Worm (Caenorhabditis elegans) whole organism, L2 larva: ENCODE results near the gene R07B1.9.

Source experiments
- C34F6.9 ChIP-seq: fragments of 150-350 bp; optimal IDR thresholded peaks from 2 replicates; lab custom pipeline; 2014; ENCODE audit warnings: missing biosample characterization, missing genetic modification characterization
- alr-1 ChIP-seq: fragments of 150-350 bp; optimal IDR thresholded peaks from 2 replicates; lab custom pipeline; 2014; ENCODE audit warnings: missing biosample characterization, missing genetic modification characterization
- aly-2 ChIP-seq: fragments of 150-350 bp; optimal IDR thresholded peaks from 2 replicates; lab custom pipeline; 2014; ENCODE audit warnings: missing biosample characterization, missing genetic modification characterization
- ama-1 ChIP-seq: fragments of 150-350 bp; optimal IDR thresholded peaks from 2 replicates; lab custom pipeline; 2018; ENCODE audit warnings: inconsistent platforms
- egl-27 ChIP-seq: sonication (generic microtip); optimal IDR thresholded peaks from 3 replicates; lab custom pipeline; 2017; ENCODE audit warnings: missing biosample characterization, missing genetic modification reagents, missing genetic modification characterization
- elt-1 ChIP-seq: fragments of 150-350 bp; optimal IDR thresholded peaks from 2 replicates; lab custom pipeline; 2014; ENCODE audit warnings: missing biosample characterization, missing genetic modification characterization
- fos-1 ChIP-seq: fragments of 150-350 bp; optimal IDR thresholded peaks from 2 replicates; lab custom pipeline; 2014; ENCODE audit warnings: missing biosample characterization, missing genetic modification characterization
- lin-11 ChIP-seq: fragments of 150-350 bp; sonication (generic microtip); optimal IDR thresholded peaks from 2 replicates; lab custom pipeline; 2014; ENCODE audit warnings: missing biosample characterization, missing genetic modification characterization, inconsistent platforms, mixed read lengths
- lin-13 ChIP-seq: fragments of 150-350 bp; optimal IDR thresholded peaks from 2 replicates; lab custom pipeline; 2014; ENCODE audit warnings: missing biosample characterization, missing genetic modification reagents, missing genetic modification characterization
- lin-39 ChIP-seq: fragments of 150-350 bp; optimal IDR thresholded peaks from 2 replicates; lab custom pipeline; 2014; ENCODE audit warnings: missing biosample characterization, missing genetic modification reagents, missing genetic modification characterization
- lsy-2 ChIP-seq, 2 experiments: fragments of 150-350 bp in 1 of 2; sonication (generic microtip) in 1 of 2; optimal IDR thresholded peaks; 2 replicates each; lab custom pipeline; 2014 to 2017; ENCODE audit warnings: missing biosample characterization in 2 of 2, missing genetic modification characterization in 2 of 2
- mab-5 ChIP-seq: fragments of 150-350 bp; optimal IDR thresholded peaks from 2 replicates; lab custom pipeline; 2014; ENCODE audit warnings: missing biosample characterization, missing genetic modification characterization
- mbf-1 ChIP-seq: sonication (generic microtip); optimal IDR thresholded peaks from 2 replicates; lab custom pipeline; 2017; ENCODE audit warnings: missing biosample characterization, missing genetic modification characterization
- nhr-10 ChIP-seq: sonication (generic microtip); optimal IDR thresholded peaks from 2 replicates; lab custom pipeline; 2017; ENCODE audit warnings: missing biosample characterization, missing genetic modification characterization
- nhr-11 ChIP-seq: fragments of 150-350 bp; optimal IDR thresholded peaks from 2 replicates; lab custom pipeline; 2014; ENCODE audit warnings: missing biosample characterization, missing genetic modification characterization
- nhr-12 ChIP-seq: fragments of 150-350 bp; optimal IDR thresholded peaks from 2 replicates; lab custom pipeline; 2014; ENCODE audit warnings: missing biosample characterization, missing genetic modification characterization
- nhr-129 ChIP-seq: fragments of 150-350 bp; optimal IDR thresholded peaks from 2 replicates; lab custom pipeline; 2014; ENCODE audit warnings: missing biosample characterization, missing genetic modification characterization
- nhr-21 ChIP-seq: fragments of 150-350 bp; optimal IDR thresholded peaks from 2 replicates; lab custom pipeline; 2014; ENCODE audit warnings: missing biosample characterization, missing genetic modification characterization
- nhr-23 ChIP-seq: fragments of 150-350 bp; optimal IDR thresholded peaks from 2 replicates; lab custom pipeline; 2014; ENCODE audit warnings: missing biosample characterization, missing genetic modification reagents, missing genetic modification characterization
- nhr-6 ChIP-seq: fragments of 150-350 bp; optimal IDR thresholded peaks from 2 replicates; lab custom pipeline; 2014; ENCODE audit warnings: missing biosample characterization, missing genetic modification characterization
- nhr-77 ChIP-seq: fragments of 150-350 bp; optimal IDR thresholded peaks from 2 replicates; lab custom pipeline; 2014; ENCODE audit warnings: missing biosample characterization, missing genetic modification characterization
- peb-1 ChIP-seq: fragments of 150-350 bp; optimal IDR thresholded peaks from 2 replicates; lab custom pipeline; 2014; ENCODE audit warnings: missing biosample characterization, missing genetic modification characterization
- sem-4 ChIP-seq: fragments of 150-350 bp; optimal IDR thresholded peaks from 2 replicates; lab custom pipeline; 2014; ENCODE audit warnings: missing biosample characterization, missing genetic modification reagents, missing genetic modification characterization
- skn-1 ChIP-seq: sonication (generic microtip); optimal IDR thresholded peaks from 2 replicates; lab custom pipeline; 2017; ENCODE audit warnings: missing biosample characterization, missing genetic modification characterization
- sma-9 ChIP-seq, 2 experiments: fragments of 150-350 bp in 1 of 2; sonication (generic microtip) in 1 of 2; optimal IDR thresholded peaks; 2 replicates each; lab custom pipeline; 2014 to 2016; ENCODE audit warnings: missing genetic modification characterization in 2 of 2, mild to moderate bottlenecking in 1 of 2, missing biosample characterization in 1 of 2, missing compliant biosample characterization in 1 of 2, missing genetic modification reagents in 1 of 2, moderate library complexity in 1 of 2
- snpc-4 ChIP-seq: fragments of 150-350 bp; optimal IDR thresholded peaks from 2 replicates; lab custom pipeline; 2014; ENCODE audit warnings: missing biosample characterization, missing genetic modification characterization
- unc-39 ChIP-seq: fragments of 150-350 bp; optimal IDR thresholded peaks from 2 replicates; lab custom pipeline; 2014; ENCODE audit warnings: missing biosample characterization, missing genetic modification characterization
- unc-55 ChIP-seq: fragments of 150-350 bp; sonication (generic microtip); optimal IDR thresholded peaks from 3 replicates; lab custom pipeline; 2014; ENCODE audit warnings: missing biosample characterization, missing genetic modification reagents, missing genetic modification characterization
- unc-62 ChIP-seq: fragments of 150-350 bp; optimal IDR thresholded peaks from 2 replicates; lab custom pipeline; 2014; ENCODE audit warnings: missing biosample characterization, missing genetic modification reagents, missing genetic modification characterization
- ztf-1 ChIP-seq: fragments of 200-800 bp; sonication (Bioruptor generic); conservative IDR thresholded peaks from 2 replicates; pipeline ENCODE4 v1.3.6; 2022; ENCODE audit warnings: missing genetic modification characterization, missing compliant biosample characterization
- ztf-11 ChIP-seq: sonication (generic microtip); optimal IDR thresholded peaks from 2 replicates; lab custom pipeline; 2017; ENCODE audit warnings: missing biosample characterization, missing genetic modification characterization
- ztf-4 ChIP-seq: fragments of 150-350 bp; optimal IDR thresholded peaks from 2 replicates; lab custom pipeline; 2014; ENCODE audit warnings: missing biosample characterization, missing genetic modification characterization

Gene R07B1.9

DNA sequence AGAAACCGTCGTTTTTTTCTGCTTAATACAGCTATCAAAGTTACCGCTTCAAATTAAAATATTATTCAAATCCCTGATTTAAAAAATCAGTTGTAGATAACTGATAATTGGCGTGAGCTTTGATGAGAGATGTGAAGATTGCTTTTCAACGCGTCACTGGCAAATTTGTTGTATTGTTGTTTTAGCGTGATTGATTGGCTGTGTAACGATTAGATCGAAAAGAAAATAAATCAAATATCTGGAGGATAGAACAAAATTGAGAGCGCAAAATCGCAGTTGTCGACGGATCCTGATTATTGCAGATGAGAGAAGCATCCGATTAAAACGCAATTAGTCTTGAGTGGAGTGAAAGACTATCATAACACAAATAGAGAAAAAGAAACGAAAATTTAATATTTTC, 36.4 kb upstream of the R07B1.9 start:
- TF ChIP-seq mab-5 (peak; percentile 82), fos-1 (tag; lab: Kevin White, UChicago) (no peak), lsy-2 (tag; optimal IDR thresholded peaks at IDR 0.05; lab: Kevin White, UChicago) (no peak), nhr-77 (no peak), nhr-12 (tag; lab: Kevin White, UChicago) (no peak)

DNA sequence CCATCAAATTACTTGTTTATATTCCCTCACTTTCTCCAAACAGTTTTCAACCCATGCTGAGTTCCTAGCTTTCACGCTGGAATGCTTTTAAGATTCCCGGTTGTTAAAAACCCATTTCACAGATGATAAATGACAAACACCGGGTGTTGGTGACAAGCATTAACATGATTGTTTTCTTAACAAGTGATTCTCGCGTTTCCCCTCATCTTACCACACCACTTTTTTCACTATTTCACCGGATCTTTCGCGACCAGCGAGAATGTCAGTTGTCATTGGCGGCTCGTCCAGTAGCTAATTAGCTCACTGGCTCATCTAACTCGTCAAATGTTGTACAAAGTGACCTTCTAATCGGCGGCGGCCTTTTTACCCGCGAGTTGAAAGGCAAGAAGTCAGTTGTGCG, 35.1 kb upstream of the R07B1.9 start:
- TF ChIP-seq sem-4 (tag; lab: Kevin White, UChicago) = peak; percentile 24
- TF ChIP-seq ztf-1 (GFP tag; lab: Robert Waterston, UW) = no peak
- no peak for TF ChIP-seq ztf-4 (tag; lab: Kevin White, UChicago)
- TF ChIP-seq lin-11 (tag; lab: Kevin White, UChicago) = no peak
- peak; percentile 32 for TF ChIP-seq nhr-129 (tag; lab: Kevin White, UChicago)
- peak in 1 of 2 experiments; percentile 13 for TF ChIP-seq lsy-2 (tag; optimal IDR thresholded peaks at IDR 0.05; lab: Kevin White, UChicago)
- peak; percentile 2 for TF ChIP-seq mab-5
- no peak for TF ChIP-seq nhr-23 (tag; lab: Kevin White, UChicago)
- no peak for TF ChIP-seq ztf-11

ce11 chrX:9843568-9843967, 33.6 kb upstream of the R07B1.9 start:
- TF ChIP-seq nhr-6 (tag; lab: Kevin White, UChicago) (no peak), mab-5 (no peak), snpc-4 (no peak), fos-1 (tag; lab: Kevin White, UChicago) (no peak), alr-1 (no peak), unc-62 (GFP tag; lab: Kevin White, UChicago) (no peak), ztf-4 (tag; lab: Kevin White, UChicago) (no peak), unc-39 (no peak), lin-13 (GFP tag; lab: Kevin White, UChicago) (no peak), nhr-12 (tag; lab: Kevin White, UChicago) (no peak), aly-2 (tag; lab: Kevin White, UChicago) (no peak), elt-1 (tag; lab: Kevin White, UChicago) (no peak), ztf-1 (GFP tag; lab: Robert Waterston, UW) (no peak), peb-1 (tag; lab: Kevin White, UChicago) (no peak), sma-9 (GFP tag; optimal IDR thresholded peaks at IDR 0.05; lab: Kevin White, UChicago) (no peak), sma-9 (tag; optimal IDR thresholded peaks at IDR 0.05; lab: Kevin White, UChicago) (no peak), egl-27 (no peak)

DNA sequence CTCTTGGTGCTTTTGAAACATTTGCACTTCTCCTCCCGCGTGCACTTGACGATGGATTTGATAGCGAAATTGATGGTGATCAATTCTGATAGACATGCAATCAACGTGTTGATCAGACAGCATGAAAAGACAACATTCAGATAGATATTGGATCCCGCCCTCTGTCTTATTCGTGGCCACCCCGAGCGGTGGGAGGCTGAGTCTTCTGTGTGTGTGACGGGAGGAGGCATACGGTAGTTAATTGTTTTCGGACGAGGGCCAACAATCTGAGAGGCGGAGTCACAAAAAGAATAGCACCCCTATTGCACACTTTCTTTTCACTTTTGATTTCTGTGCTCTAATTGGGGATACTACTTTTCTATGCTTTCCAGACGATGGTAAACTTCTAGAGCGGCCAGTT, 31.3 kb upstream of the R07B1.9 start:
- TF ChIP-seq unc-55 (GFP tag; lab: Kevin White, UChicago) (no peak), lsy-2 (tag; optimal IDR thresholded peaks at IDR 0.05; lab: Kevin White, UChicago) (peak in 1 of 2 experiments; percentile 33), C34F6.9 (tag; lab: Kevin White, UChicago) (no peak), fos-1 (tag; lab: Kevin White, UChicago) (no peak)
- TF ChIP-seq, all 48 proteins: peak for 1

DNA sequence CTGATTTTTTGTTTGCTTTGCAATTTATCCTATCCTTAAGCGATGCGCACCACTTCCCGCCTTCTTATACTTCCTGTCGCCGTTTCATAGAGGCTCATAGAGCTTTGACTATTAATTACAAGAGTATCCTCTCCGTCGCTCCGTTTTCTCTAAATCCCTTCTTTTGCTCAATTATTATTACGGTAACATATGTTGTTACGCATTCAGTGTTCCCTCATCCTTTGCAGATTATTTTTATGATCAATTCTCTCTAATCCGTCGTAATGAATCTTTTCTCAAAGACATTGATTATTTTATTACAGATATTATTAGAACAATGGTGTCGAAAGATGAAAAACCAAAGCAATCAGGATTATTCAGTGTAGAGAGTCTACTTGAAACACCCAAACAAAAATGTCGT, 30.2 kb upstream of the R07B1.9 start, which contains the start of gene vab-15:
TSS of gene vab-15 (plus strand) at position 301 of the 400 bp plus-strand sequence.
- TF ChIP-seq nhr-21 (tag; lab: Kevin White, UChicago) (no peak), mab-5 (no peak), fos-1 (tag; lab: Kevin White, UChicago) (no peak), mbf-1 (tag; lab: Kevin White, UChicago) (no peak)

ce11 chrX:9848214-9848789, 28.9 kb upstream of the R07B1.9 start:
- no peak for TF ChIP-seq nhr-11 (tag; lab: Kevin White, UChicago)
- no peak for TF ChIP-seq nhr-23 (tag; lab: Kevin White, UChicago)
- TF ChIP-seq mbf-1 (tag; lab: Kevin White, UChicago) = no peak
- no peak for TF ChIP-seq unc-55 (GFP tag; lab: Kevin White, UChicago)
- no peak for TF ChIP-seq skn-1 (tag; lab: Kevin White, UChicago)
- TF ChIP-seq peb-1 (tag; lab: Kevin White, UChicago) = no peak
- TF ChIP-seq sma-9 (GFP tag; optimal IDR thresholded peaks at IDR 0.05; lab: Kevin White, UChicago) = no peak
- no peak for TF ChIP-seq sma-9 (tag; optimal IDR thresholded peaks at IDR 0.05; lab: Kevin White, UChicago)
- TF ChIP-seq alr-1 = no peak
- TF ChIP-seq ama-1 (lab: Kevin White, UChicago) = no peak
- TF ChIP-seq lin-39 (tag; lab: Kevin White, UChicago) = no peak
- TF ChIP-seq nhr-129 (tag; lab: Kevin White, UChicago) = no peak
- TF ChIP-seq C34F6.9 (tag; lab: Kevin White, UChicago) = no peak
- no peak for TF ChIP-seq lin-11 (tag; lab: Kevin White, UChicago)
- no peak for TF ChIP-seq nhr-10 (tag; lab: Kevin White, UChicago)
- TF ChIP-seq, all 48 proteins: peak for 0
